Worm (Caenorhabditis elegans): ENCODE measurements around the gene F58F12.3.

Gene F58F12.3

ce11 chrII:6343893-6344292 is 47.2 kb downstream of the F58F12.3 start, which contains the start of gene txt-18:
txt-18 (plus strand) TSS chrII:6344072.
- TF ChIP-seq tbx-37 (GFP tag; conservative IDR thresholded peaks at IDR 0.05) = no peak
- no peak for TF ChIP-seq B0310.2 (tag; optimal IDR thresholded peaks at IDR 0.05)
- no peak for TF ChIP-seq flt-1 (GFP tag; IDR thresholded peaks at IDR 0.05)
- no peak for TF ChIP-seq aly-1 (tag; optimal IDR thresholded peaks at IDR 0.05)
- TF ChIP-seq hnd-1 (tag; optimal IDR thresholded peaks at IDR 0.05) = no peak
- TF ChIP-seq F13C5.2 (tag; optimal IDR thresholded peaks at IDR 0.05) = no peak
- TF ChIP-seq tbx-11 (GFP tag; IDR thresholded peaks at IDR 0.05) = no peak
- TF ChIP-seq scrt-1 (GFP tag; IDR thresholded peaks at IDR 0.05) = no peak
- TF ChIP-seq sea-1 (GFP tag; conservative IDR thresholded peaks at IDR 0.05) = no peak
- TF ChIP-seq tra-4 (tag; optimal IDR thresholded peaks at IDR 0.05) = no peak
- no peak for TF ChIP-seq hmg-4 (GFP tag; optimal IDR thresholded peaks at IDR 0.05)
- TF ChIP-seq hmbx-1 (tag; optimal IDR thresholded peaks at IDR 0.05) = no peak
- TF ChIP-seq ceh-13 (GFP tag; optimal IDR thresholded peaks at IDR 0.05) = no peak
- no peak for TF ChIP-seq ceh-36 (tag; optimal IDR thresholded peaks at IDR 0.05)
- no peak for TF ChIP-seq pes-1 (GFP tag; IDR thresholded peaks at IDR 0.05)
- TF ChIP-seq ama-1 (optimal IDR thresholded peaks at IDR 0.05) = no peak
- no peak for TF ChIP-seq ets-7 (tag; optimal IDR thresholded peaks at IDR 0.05)

- TF ChIP-seq B0310.2 (tag; optimal IDR thresholded peaks at IDR 0.05) (no peak), scrt-1 (GFP tag; IDR thresholded peaks at IDR 0.05) (no peak), hmbx-1 (tag; optimal IDR thresholded peaks at IDR 0.05) (no peak), hnd-1 (tag; optimal IDR thresholded peaks at IDR 0.05) (no peak)
Observed at ce11 chrII:6342455-6342854, 48.6 kb downstream of the F58F12.3 start.

- TF ChIP-seq tra-4 (tag; optimal IDR thresholded peaks at IDR 0.05) = no peak
- TF ChIP-seq pes-1 (GFP tag; IDR thresholded peaks at IDR 0.05) = no peak
- no peak for TF ChIP-seq hmbx-1 (tag; optimal IDR thresholded peaks at IDR 0.05)
- TF ChIP-seq ets-7 (tag; optimal IDR thresholded peaks at IDR 0.05) = no peak
- no peak for TF ChIP-seq flt-1 (GFP tag; IDR thresholded peaks at IDR 0.05)
- no peak for TF ChIP-seq ceh-13 (GFP tag; optimal IDR thresholded peaks at IDR 0.05)
- no peak for TF ChIP-seq ceh-36 (tag; optimal IDR thresholded peaks at IDR 0.05)
Observed at ce11 chrII:6341076-6341475, 50.0 kb downstream of the F58F12.3 start.

ce11 chrII:6339948-6340347 is 51.1 kb downstream of the F58F12.3 start, which contains the start of gene C32D5.7:
C32D5.7 (minus strand) TSS chrII:6340048.
- no peak for TF ChIP-seq pes-1 (GFP tag; IDR thresholded peaks at IDR 0.05)
- TF ChIP-seq hnd-1 (tag; optimal IDR thresholded peaks at IDR 0.05) = no peak
- TF ChIP-seq ceh-36 (tag; optimal IDR thresholded peaks at IDR 0.05) = no peak
- no peak for TF ChIP-seq ama-1 (optimal IDR thresholded peaks at IDR 0.05)
- no peak for TF ChIP-seq hmg-4 (GFP tag; optimal IDR thresholded peaks at IDR 0.05)
- TF ChIP-seq tra-4 (tag; optimal IDR thresholded peaks at IDR 0.05) = no peak
- no peak for TF ChIP-seq sea-1 (GFP tag; conservative IDR thresholded peaks at IDR 0.05)
- TF ChIP-seq F13C5.2 (tag; optimal IDR thresholded peaks at IDR 0.05) = no peak

ce11 chrII:6339511-6339910 is 51.6 kb downstream of the F58F12.3 start:
- TF ChIP-seq hmbx-1 (tag; optimal IDR thresholded peaks at IDR 0.05) (no peak), tra-4 (tag; optimal IDR thresholded peaks at IDR 0.05) (no peak), aly-1 (tag; optimal IDR thresholded peaks at IDR 0.05) (no peak), tbx-11 (GFP tag; IDR thresholded peaks at IDR 0.05) (no peak), hnd-1 (tag; optimal IDR thresholded peaks at IDR 0.05) (no peak), ceh-36 (tag; optimal IDR thresholded peaks at IDR 0.05) (no peak), tbx-37 (GFP tag; conservative IDR thresholded peaks at IDR 0.05) (no peak), flt-1 (GFP tag; IDR thresholded peaks at IDR 0.05) (no peak), F13C5.2 (tag; optimal IDR thresholded peaks at IDR 0.05) (no peak), sea-1 (GFP tag; conservative IDR thresholded peaks at IDR 0.05) (no peak), ceh-13 (GFP tag; optimal IDR thresholded peaks at IDR 0.05) (no peak), pes-1 (GFP tag; IDR thresholded peaks at IDR 0.05) (no peak), hmg-4 (GFP tag; optimal IDR thresholded peaks at IDR 0.05) (no peak), ets-7 (tag; optimal IDR thresholded peaks at IDR 0.05) (no peak), B0310.2 (tag; optimal IDR thresholded peaks at IDR 0.05) (no peak), ama-1 (optimal IDR thresholded peaks at IDR 0.05) (no peak), scrt-1 (GFP tag; IDR thresholded peaks at IDR 0.05) (no peak)

Measured in whole organism, early embryonic.